Fruit fly (Drosophila melanogaster) whole organism, wandering third instar larva: ENCODE measurements around the gene ATPsynD.

ENCODE experiments used
- Abd-B ChIP-seq: fragments of >200 bp; optimal IDR thresholded peaks from 2 replicates; lab custom pipeline; 2017; ENCODE audit warnings: missing biosample characterization, missing genetic modification characterization
- CG32264 ChIP-seq: fragments of 200-800 bp; sonication (Bioruptor generic); optimal IDR thresholded peaks from 2 replicates; lab custom pipeline; 2016; ENCODE audit warnings: missing biosample characterization, missing genetic modification characterization
- CG9705 ChIP-seq: fragments of 200-800 bp; sonication (Bioruptor generic); optimal IDR thresholded peaks from 2 replicates; lab custom pipeline; 2018; ENCODE audit warnings: missing biosample characterization, mild to moderate bottlenecking, missing genetic modification characterization
- CrebA ChIP-seq: fragments of 200-800 bp; sonication (Bioruptor generic); optimal IDR thresholded peaks from 2 replicates; lab custom pipeline; 2016; ENCODE audit warnings: missing biosample characterization, mild to moderate bottlenecking, missing genetic modification characterization, borderline replicate concordance
- Dfd ChIP-seq: fragments of >200 bp; optimal IDR thresholded peaks from 2 replicates; lab custom pipeline; 2017; ENCODE audit warnings: missing biosample characterization, missing genetic modification characterization
- GATAd ChIP-seq: sonication (Bioruptor generic); optimal IDR thresholded peaks from 2 replicates; lab custom pipeline; 2016; ENCODE audit warnings: missing biosample characterization, missing genetic modification characterization
- HLH106 ChIP-seq: fragments of 200-800 bp; optimal IDR thresholded peaks from 3 replicates; lab custom pipeline; 2019; ENCODE audit warnings: missing biosample characterization, mild to moderate bottlenecking, missing genetic modification characterization, moderate library complexity
- Hnf4 ChIP-seq: fragments of 200-800 bp; sonication (Bioruptor generic); optimal IDR thresholded peaks from 2 replicates; lab custom pipeline; 2016; ENCODE audit warnings: missing biosample characterization, mild to moderate bottlenecking, missing genetic modification characterization
- Hr78 ChIP-seq: fragments of >200 bp; optimal IDR thresholded peaks from 2 replicates; lab custom pipeline; 2017; ENCODE audit warnings: missing biosample characterization, missing genetic modification characterization
- Jra ChIP-seq: sonication (Bioruptor generic); optimal IDR thresholded peaks from 2 replicates; lab custom pipeline; 2016; ENCODE audit warnings: missing biosample characterization, missing genetic modification characterization
- Mio ChIP-seq: sonication (Bioruptor generic); optimal IDR thresholded peaks from 2 replicates; lab custom pipeline; 2016; ENCODE audit warnings: missing biosample characterization, missing genetic modification characterization
- Myc ChIP-seq: fragments of >200 bp; optimal IDR thresholded peaks from 2 replicates; lab custom pipeline; 2017
- OdsH ChIP-seq: fragments of 200-800 bp; sonication (Bioruptor generic); optimal IDR thresholded peaks from 2 replicates; lab custom pipeline; 2016; ENCODE audit warnings: missing biosample characterization, mild to moderate bottlenecking, missing genetic modification characterization
- Rel ChIP-seq, 2 experiments: fragments of 200-800 bp; sonication (Bioruptor generic) in 1 of 2; optimal IDR thresholded peaks; 2 replicates in 1 of 2; 3 replicates in 1 of 2; lab custom pipeline; 2016 to 2019; ENCODE audit warnings: mild to moderate bottlenecking in 2 of 2, missing biosample characterization in 2 of 2, missing genetic modification characterization in 2 of 2, moderate library complexity in 1 of 2
- Sp1 ChIP-seq: fragments of 200-800 bp; sonication (Bioruptor generic); optimal IDR thresholded peaks from 3 replicates; lab custom pipeline; 2019; ENCODE audit warnings: missing biosample characterization, mild to moderate bottlenecking, missing genetic modification characterization, moderate library complexity
- Vsx2 ChIP-seq: fragments of 200-300, 225-300 bp; sonication (Bioruptor generic); optimal IDR thresholded peaks from 2 replicates; lab custom pipeline; 2018; ENCODE audit warnings: missing biosample characterization, missing genetic modification characterization; ENCODE audit not compliant: partially characterized antibody
- br ChIP-seq: fragments of 200-800 bp; sonication (Bioruptor generic); optimal IDR thresholded peaks from 2 replicates; lab custom pipeline; 2016; ENCODE audit warnings: missing biosample characterization, missing genetic modification characterization
- dl ChIP-seq, 2 experiments: fragments of 175-275, 200-275 bp in 1 of 2; fragments of 200-275 bp in 1 of 2; sonication (Bioruptor generic); optimal IDR thresholded peaks; lab custom pipeline; 2018; ENCODE audit warnings: mild to moderate bottlenecking in 2 of 2, missing biosample characterization in 2 of 2, missing genetic modification characterization in 2 of 2, moderate library complexity in 2 of 2; ENCODE audit not compliant: partially characterized antibody in 2 of 2, insufficient read depth in 1 of 2
- dmrt93B ChIP-seq: fragments of 200-800 bp; sonication (Bioruptor generic); optimal IDR thresholded peaks from 2 replicates; lab custom pipeline; 2018; ENCODE audit warnings: missing biosample characterization, mild to moderate bottlenecking, missing genetic modification characterization
- dsf ChIP-seq: sonication (Bioruptor generic); optimal IDR thresholded peaks from 2 replicates; lab custom pipeline; 2016; ENCODE audit warnings: missing biosample characterization, missing genetic modification characterization, borderline replicate concordance
- ey ChIP-seq: fragments of 200-800 bp; sonication (Bioruptor generic); optimal IDR thresholded peaks from 2 replicates; lab custom pipeline; 2016; ENCODE audit warnings: missing biosample characterization, missing genetic modification characterization
- foxo ChIP-seq, 2 experiments: fragments of 200-800 bp; sonication (Bioruptor generic); optimal IDR thresholded peaks; 2 replicates in 1 of 2; 3 replicates in 1 of 2; lab custom pipeline; 2016 to 2017; ENCODE audit warnings: missing biosample characterization in 2 of 2, missing genetic modification characterization in 2 of 2
- fru ChIP-seq: fragments of 200-800 bp; sonication (Bioruptor generic); optimal IDR thresholded peaks from 3 replicates; lab custom pipeline; 2016; ENCODE audit warnings: missing biosample characterization, mild to moderate bottlenecking, missing genetic modification characterization
- h ChIP-seq: fragments of 200-800 bp; sonication (Bioruptor generic); optimal IDR thresholded peaks from 3 replicates; lab custom pipeline; 2016; ENCODE audit warnings: missing biosample characterization, mild to moderate bottlenecking, missing genetic modification characterization
- jim ChIP-seq: fragments of 175-275, 200-325 bp; sonication (Bioruptor generic); optimal IDR thresholded peaks from 2 replicates; lab custom pipeline; 2016; ENCODE audit warnings: missing biosample characterization, mild to moderate bottlenecking, missing genetic modification characterization
- lola ChIP-seq: fragments of >200 bp; optimal IDR thresholded peaks from 2 replicates; lab custom pipeline; 2017; ENCODE audit warnings: missing biosample characterization, missing genetic modification characterization
- psq ChIP-seq: fragments of 200-800 bp; sonication (Bioruptor generic); optimal IDR thresholded peaks from 3 replicates; lab custom pipeline; 2017; ENCODE audit warnings: missing biosample characterization, mild to moderate bottlenecking, missing genetic modification characterization, moderate library complexity
- rgr ChIP-seq: fragments of 200-800 bp; sonication (Bioruptor generic); optimal IDR thresholded peaks from 3 replicates; lab custom pipeline; 2016; ENCODE audit warnings: missing biosample characterization, mild to moderate bottlenecking, missing genetic modification characterization
- sv ChIP-seq: fragments of 200-800 bp; sonication (Bioruptor generic); optimal IDR thresholded peaks from 3 replicates; lab custom pipeline; 2016; ENCODE audit warnings: missing biosample characterization, missing genetic modification characterization
- tai ChIP-seq: sonication (Bioruptor generic); optimal IDR thresholded peaks from 2 replicates; lab custom pipeline; 2016; ENCODE audit warnings: missing biosample characterization, missing genetic modification characterization
- usp ChIP-seq: fragments of >200 bp; optimal IDR thresholded peaks from 2 replicates; lab custom pipeline; 2017; ENCODE audit warnings: missing biosample characterization, missing genetic modification characterization
- woc ChIP-seq: sonication (Bioruptor generic); optimal IDR thresholded peaks from 2 replicates; lab custom pipeline; 2016; ENCODE audit warnings: missing biosample characterization, mild to moderate bottlenecking, missing genetic modification characterization

ATPsynD gene

dm6 chr3R:19105821-19106220 lies 11.0 kb downstream of the ATPsynD start:
- no peak for TF ChIP-seq dsf (GFP tag; lab: Kevin White, UChicago)
- peak; percentile 16 for TF ChIP-seq Sp1 (GFP tag; lab: Kevin White, UChicago)
- peak; percentile 7 for TF ChIP-seq br
- TF ChIP-seq Hnf4 (GFP tag; lab: Kevin White, UChicago), result peak; percentile 5
- TF ChIP-seq OdsH, result peak; percentile 30
- no peak for TF ChIP-seq tai (GFP tag; lab: Kevin White, UChicago)
- peak; percentile 24 for TF ChIP-seq rgr (GFP tag; lab: Kevin White, UChicago)
- peak; percentile 27 for TF ChIP-seq h (GFP tag; lab: Kevin White, UChicago)
- TF ChIP-seq Mio (GFP tag; lab: Kevin White, UChicago), result no peak
- peak; percentile 30 for TF ChIP-seq HLH106 (tag; lab: Kevin White, UChicago)
- peak; percentile 51 for TF ChIP-seq fru (GFP tag; lab: Kevin White, UChicago)
- TF ChIP-seq Hr78 (GFP tag; lab: Kevin White, UChicago), result no peak
- peak in 1 of 2 experiments; percentile 15 for TF ChIP-seq foxo (GFP tag; optimal IDR thresholded peaks at IDR 0.05; lab: Kevin White, UChicago)
- peak; percentile 32 for TF ChIP-seq ey

dm6 chr3R:19106452-19106851 lies 11.7 kb downstream of the ATPsynD start:
- TF ChIP-seq CG32264 (GFP tag; lab: Kevin White, UChicago) (no peak), tai (GFP tag; lab: Kevin White, UChicago) (no peak), CG9705 (GFP tag; lab: Kevin White, UChicago) (no peak), lola (GFP tag; lab: Kevin White, UChicago) (no peak), ey (no peak), HLH106 (tag; lab: Kevin White, UChicago) (no peak), usp (GFP tag; lab: Kevin White, UChicago) (no peak), GATAd (GFP tag; lab: Kevin White, UChicago) (no peak), Myc (lab: Kevin White, UChicago) (no peak), foxo (GFP tag; optimal IDR thresholded peaks at IDR 0.05; lab: Kevin White, UChicago) (no peak), Sp1 (GFP tag; lab: Kevin White, UChicago) (no peak), dmrt93B (GFP tag; lab: Kevin White, UChicago) (no peak), Rel (GFP tag; optimal IDR thresholded peaks at IDR 0.05; lab: Kevin White, UChicago) (no peak), Rel (tag; optimal IDR thresholded peaks at IDR 0.05; lab: Kevin White, UChicago) (no peak), br (no peak), dsf (GFP tag; lab: Kevin White, UChicago) (no peak), Dfd (no peak), psq (GFP tag; lab: Kevin White, UChicago) (no peak)

dm6 chr3R:19107058-19107457 lies 12.3 kb downstream of the ATPsynD start:
- TF ChIP-seq dmrt93B (GFP tag; lab: Kevin White, UChicago) (no peak), tai (GFP tag; lab: Kevin White, UChicago) (no peak), Dfd (no peak), GATAd (GFP tag; lab: Kevin White, UChicago) (no peak), foxo (GFP tag; optimal IDR thresholded peaks at IDR 0.05; lab: Kevin White, UChicago) (no peak), Myc (lab: Kevin White, UChicago) (no peak), CrebA (GFP tag; lab: Kevin White, UChicago) (no peak), Jra (GFP tag; lab: Kevin White, UChicago) (no peak), sv (no peak), dsf (GFP tag; lab: Kevin White, UChicago) (no peak), psq (GFP tag; lab: Kevin White, UChicago) (no peak), CG32264 (GFP tag; lab: Kevin White, UChicago) (no peak), Vsx2 (no peak)

dm6 chr3R:19108126-19108525 lies 13.3 kb downstream of the ATPsynD start:
- TF ChIP-seq jim (GFP tag; lab: Kevin White, UChicago) (no peak), CG32264 (GFP tag; lab: Kevin White, UChicago) (no peak), dl (GFP tag; optimal IDR thresholded peaks at IDR 0.05; lab: Kevin White, UChicago; ENCODE audit: insufficient read depth in 1 of 2, partially characterized antibody in 2 of 2) (no peak), Myc (lab: Kevin White, UChicago) (no peak), fru (GFP tag; lab: Kevin White, UChicago) (no peak), Abd-B (GFP tag; lab: Kevin White, UChicago) (no peak), woc (GFP tag; lab: Kevin White, UChicago) (no peak), GATAd (GFP tag; lab: Kevin White, UChicago) (no peak), Dfd (no peak), dmrt93B (GFP tag; lab: Kevin White, UChicago) (no peak), Sp1 (GFP tag; lab: Kevin White, UChicago) (no peak), psq (GFP tag; lab: Kevin White, UChicago) (no peak)
